Worm (Caenorhabditis elegans): Measurements from ENCODE around the gene oac-37.

- TF ChIP-seq him-1 (tag; optimal IDR thresholded peaks at IDR 0.05) (no peak), dao-5 (tag; optimal IDR thresholded peaks at IDR 0.05) (no peak), W03F9.2 (tag; optimal IDR thresholded peaks at IDR 0.05) (no peak)
These were observed 40.6 kb downstream of the oac-37 start for ce11 chrIV:14186264-14186663.

All from whole organism, L4/young adult.